Worm (Caenorhabditis elegans): ENCODE results near the gene C49F5.3.
A peak's percentile ranks its signal among the peaks of the same experiment; 100 is the strongest.

Gene C49F5.3

DNA sequence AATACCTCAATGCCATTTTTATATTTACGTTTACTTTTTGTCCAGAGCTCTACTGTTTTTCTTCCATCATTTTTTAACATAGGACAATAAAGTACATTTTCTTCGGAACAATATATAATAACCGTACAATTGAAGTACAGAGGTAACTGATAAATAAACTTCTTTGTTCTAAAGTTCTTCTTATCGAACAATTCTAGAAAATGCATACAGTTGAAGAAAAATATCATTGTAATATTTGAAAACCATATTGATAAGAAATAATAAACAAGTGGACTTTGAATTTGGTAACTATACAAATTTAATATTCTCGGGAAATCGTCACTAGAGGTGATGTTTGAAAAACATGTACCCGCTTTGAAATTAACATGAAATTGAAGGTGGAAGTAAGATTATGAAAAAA, 13.2 kb upstream of the C49F5.3 start:
- TF ChIP-seq Y53G8AR.9 (GFP tag; conservative IDR thresholded peaks at IDR 0.05) (0 out of 2 replicates have a peak, but pooled peaks have one; percentile 3), unc-130 (GFP tag; optimal IDR thresholded peaks at IDR 0.05) (no peak)

DNA sequence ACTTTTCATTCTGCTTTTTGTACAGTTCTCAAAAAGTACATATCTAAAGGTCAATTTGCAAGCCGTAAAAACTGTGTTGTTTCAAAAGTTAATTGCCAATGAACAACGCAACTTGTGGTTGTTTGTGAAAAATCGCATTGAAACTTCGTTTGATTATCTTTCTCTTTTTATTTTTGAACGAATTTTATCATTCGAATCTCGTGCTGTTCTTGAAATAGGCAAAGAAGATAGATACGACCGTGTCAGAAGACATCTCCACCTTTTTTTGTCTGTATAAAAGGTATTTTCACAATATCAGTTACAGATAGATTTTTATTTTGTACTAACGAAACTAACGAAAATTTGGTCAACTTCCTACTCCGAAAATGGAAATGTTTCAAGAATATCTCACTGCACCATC, 11.1 kb upstream of the C49F5.3 start, which contains the start of gene C49F5.7:
Gene C49F5.7, plus strand, starts transcription at position 301 of the 400 bp plus-strand sequence.
- TF ChIP-seq K12H6.12 (tag; optimal IDR thresholded peaks at IDR 0.05) (no peak), ztf-26 (tag; optimal IDR thresholded peaks at IDR 0.05) (no peak), ceh-91 (GFP tag; IDR thresholded peaks at IDR 0.05) (no peak), ekl-4 (GFP tag; IDR thresholded peaks at IDR 0.05) (no peak), lin-35 (GFP tag; optimal IDR thresholded peaks at IDR 0.05) (no peak), repo-1 (tag; optimal IDR thresholded peaks at IDR 0.05) (no peak), ztf-28 (GFP tag; IDR thresholded peaks at IDR 0.05) (no peak), die-1 (tag; optimal IDR thresholded peaks at IDR 0.05) (no peak), madf-3 (GFP tag; IDR thresholded peaks at IDR 0.05) (no peak), akir-1 (GFP tag; optimal IDR thresholded peaks at IDR 0.05) (no peak), hmg-1.2 (GFP tag; IDR thresholded peaks at IDR 0.05) (no peak), snpc-1.3 (tag; optimal IDR thresholded peaks at IDR 0.05; ENCODE audit: insufficient read depth) (no peak), efl-1 (GFP tag; optimal IDR thresholded peaks at IDR 0.05) (no peak), B0019.2 (GFP tag; conservative IDR thresholded peaks at IDR 0.05) (no peak)

DNA sequence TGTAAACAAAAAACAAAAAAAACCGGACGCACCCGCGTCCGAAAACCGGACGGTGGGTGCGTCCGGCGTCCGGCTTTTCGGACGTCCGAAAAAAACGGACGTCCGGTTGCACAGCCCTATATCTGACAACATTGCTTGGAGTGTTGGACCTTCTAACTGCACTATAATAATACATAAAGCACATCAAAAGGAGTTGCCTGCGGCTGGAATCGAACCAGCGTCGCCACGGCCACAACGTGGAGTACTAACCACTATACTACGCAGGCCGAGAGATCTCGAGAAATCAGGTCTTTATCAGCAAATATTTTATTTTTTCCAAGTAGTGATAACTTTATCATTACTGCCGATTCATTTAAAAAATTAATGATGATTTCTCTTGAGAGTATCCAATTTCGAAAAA, 9.9 kb upstream of the C49F5.3 start:
- TF ChIP-seq ama-1 (optimal IDR thresholded peaks at IDR 0.05) (no peak), ama-1 (GFP tag; optimal IDR thresholded peaks at IDR 0.05) (no peak), F37B4.10 (GFP tag; IDR thresholded peaks at IDR 0.05) (no peak), hlh-12 (tag; optimal IDR thresholded peaks at IDR 0.05) (peak; percentile 35), madf-6 (GFP tag; IDR thresholded peaks at IDR 0.05) (no peak; the same call in 1 of the 2 replicates), C06A6.2 (GFP tag; conservative IDR thresholded peaks at IDR 0.05) (no peak), T26A5.8 (tag; optimal IDR thresholded peaks at IDR 0.05) (no peak), F23B12.7 (tag; optimal IDR thresholded peaks at IDR 0.05; ENCODE audit: insufficient read depth) (no peak), B0035.1 (tag; optimal IDR thresholded peaks at IDR 0.05) (no peak), zim-3 (tag; optimal IDR thresholded peaks at IDR 0.05) (peak; percentile 63), Y56A3A.18 (GFP tag; IDR thresholded peaks at IDR 0.05) (0 out of 2 replicates have a peak, but pooled peaks have one; percentile 17), T07F8.4 (tag; optimal IDR thresholded peaks at IDR 0.05) (no peak), madf-10 (tag; optimal IDR thresholded peaks at IDR 0.05) (no peak), ZK185.1 (tag; optimal IDR thresholded peaks at IDR 0.05; ENCODE audit: poor library complexity, severe bottlenecking) (peak; percentile 61), gei-17 (GFP tag; optimal IDR thresholded peaks at IDR 0.05) (no peak), Y67H2A.10 (GFP tag; conservative IDR thresholded peaks at IDR 0.05) (no peak), nfyb-1 (GFP tag; IDR thresholded peaks at IDR 0.05) (0 out of 2 replicates have a peak, but pooled peaks have one; percentile 32), him-1 (tag; optimal IDR thresholded peaks at IDR 0.05) (peak; percentile 56), lin-54 (GFP tag; optimal IDR thresholded peaks at IDR 0.05) (no peak), hrde-1 (tag; optimal IDR thresholded peaks at IDR 0.05; ENCODE audit: borderline replicate concordance) (no peak), dox-1 (GFP tag; IDR thresholded peaks at IDR 0.05) (peak; percentile 63), ets-4 (GFP tag; optimal IDR thresholded peaks at IDR 0.05) (no peak), hmg-1.2 (GFP tag; IDR thresholded peaks at IDR 0.05) (peak; percentile 35), efl-1 (GFP tag; optimal IDR thresholded peaks at IDR 0.05) (no peak), ztf-6 (GFP tag; IDR thresholded peaks at IDR 0.05) (no peak), nfya-2 (GFP tag; IDR thresholded peaks at IDR 0.05) (0 out of 2 replicates have a peak, but pooled peaks have one; percentile 47), tbp1 (GFP tag; optimal IDR thresholded peaks at IDR 0.05) (peak; percentile 87), lin-40 (tag; optimal IDR thresholded peaks at IDR 0.05) (peak; percentile 10), Y53F4B.3 (GFP tag; IDR thresholded peaks at IDR 0.05) (no peak), lin-26 (GFP tag; IDR thresholded peaks at IDR 0.05) (peak; percentile 79), F49E8.2 (tag; optimal IDR thresholded peaks at IDR 0.05; ENCODE audit: insufficient read depth) (no peak), Y95B8A.8 (GFP tag; IDR thresholded peaks at IDR 0.05) (no peak), snpc-1.3 (tag; optimal IDR thresholded peaks at IDR 0.05; ENCODE audit: insufficient read depth) (peak; percentile 22)
